Worm (Caenorhabditis elegans) whole organism, young adult: ENCODE measurements around the gene Y38C1BA.1.

Experiments used
- C06A6.2 ChIP-seq: fragments of 200-800 bp; sonication (Bioruptor generic); conservative IDR thresholded peaks from 2 replicates; pipeline ENCODE4 v1.3.6; 2022; ENCODE audit warnings: missing genetic modification characterization, missing compliant biosample characterization
- C17E4.6 ChIP-seq: fragments of 200-800 bp; sonication (Bioruptor generic); IDR thresholded peaks from 2 replicates; pipeline ENCODE4 v1.3.6; 2022; ENCODE audit warnings: missing genetic modification reagents, missing genetic modification characterization, missing compliant biosample characterization
- D2030.7 ChIP-seq: fragments of 200-800 bp; sonication (Bioruptor generic); IDR thresholded peaks from 2 replicates; pipeline ENCODE4 v1.3.6; 2022; ENCODE audit warnings: missing genetic modification reagents, missing genetic modification characterization, missing compliant biosample characterization
- F33H1.4 ChIP-seq: fragments of 200-800 bp; sonication (Bioruptor generic); IDR thresholded peaks from 2 replicates; pipeline ENCODE4 v1.3.6; 2022; ENCODE audit warnings: missing genetic modification reagents, missing genetic modification characterization, missing compliant biosample characterization
- F57C9.4 ChIP-seq: sonication (generic microtip); optimal IDR thresholded peaks from 2 replicates; lab custom pipeline; 2017; ENCODE audit warnings: mild to moderate bottlenecking, missing genetic modification characterization, missing compliant biosample characterization
- Y53G8AR.9 ChIP-seq: fragments of 200-800 bp; sonication (Bioruptor generic); conservative IDR thresholded peaks from 2 replicates; pipeline ENCODE4 v1.3.6; 2022; ENCODE audit warnings: missing genetic modification reagents, missing genetic modification characterization, missing compliant biosample characterization
- Y56A3A.18 ChIP-seq: fragments of 200-800 bp; sonication (Bioruptor generic); IDR thresholded peaks from 2 replicates; pipeline ENCODE4 v1.3.6; 2022; ENCODE audit warnings: missing genetic modification reagents, missing genetic modification characterization, missing compliant biosample characterization
- Y67H2A.10 ChIP-seq: fragments of 200-800 bp; sonication (Bioruptor generic); conservative IDR thresholded peaks from 2 replicates; pipeline ENCODE4 v1.3.6; 2022; ENCODE audit warnings: missing genetic modification reagents, missing genetic modification characterization, missing compliant biosample characterization
- Y95B8A.8 ChIP-seq: fragments of 200-800 bp; sonication (Bioruptor generic); IDR thresholded peaks from 2 replicates; pipeline ENCODE4 v1.3.6; 2022; ENCODE audit warnings: missing genetic modification reagents, missing genetic modification characterization, missing compliant biosample characterization
- aptf-2 ChIP-seq: fragments of 200-800 bp; sonication (Bioruptor generic); conservative IDR thresholded peaks from 2 replicates; pipeline ENCODE4 v1.3.6; 2022; ENCODE audit warnings: missing genetic modification reagents, missing genetic modification characterization, missing compliant biosample characterization
- aptf-3 ChIP-seq: fragments of 200-800 bp; sonication (Bioruptor generic); IDR thresholded peaks from 2 replicates; pipeline ENCODE4 v1.3.6; 2022; ENCODE audit warnings: missing genetic modification characterization, missing compliant biosample characterization
- attf-3 ChIP-seq: fragments of 200-800 bp; sonication (Bioruptor generic); conservative IDR thresholded peaks from 2 replicates; pipeline ENCODE4 v1.3.6; 2022; ENCODE audit warnings: missing genetic modification reagents, missing genetic modification characterization, missing compliant biosample characterization
- cebp-1 ChIP-seq, 2 experiments: fragments of 200-800 bp in 1 of 2; sonication (Bioruptor generic) in 1 of 2; sonication (generic microtip) in 1 of 2; IDR thresholded peaks in 1 of 2; optimal IDR thresholded peaks in 1 of 2; 2 replicates each; pipeline versions ENCODE4 v1.3.6 to Lab custom; 2017 to 2022; ENCODE audit warnings: missing compliant biosample characterization in 2 of 2, missing genetic modification characterization in 2 of 2, mild to moderate bottlenecking in 1 of 2, missing genetic modification reagents in 1 of 2, moderate library complexity in 1 of 2
- ceh-100 ChIP-seq: fragments of 200-800 bp; sonication (Bioruptor generic); IDR thresholded peaks from 2 replicates; pipeline ENCODE4 v1.3.6; 2022; ENCODE audit warnings: missing genetic modification reagents, missing genetic modification characterization, missing compliant biosample characterization
- ceh-91 ChIP-seq: fragments of 200-800 bp; sonication (Bioruptor generic); IDR thresholded peaks from 2 replicates; pipeline ENCODE4 v1.3.6; 2022; ENCODE audit warnings: missing genetic modification reagents, missing genetic modification characterization, missing compliant biosample characterization
- chd-7 ChIP-seq: sonication (generic microtip); optimal IDR thresholded peaks from 2 replicates; lab custom pipeline; 2016; ENCODE audit warnings: mild to moderate bottlenecking, missing genetic modification characterization, moderate library complexity, missing compliant biosample characterization
- dox-1 ChIP-seq: fragments of 200-800 bp; sonication (Bioruptor generic); IDR thresholded peaks from 2 replicates; pipeline ENCODE4 v1.3.6; 2022; ENCODE audit warnings: missing genetic modification reagents, missing genetic modification characterization, missing compliant biosample characterization
- efl-1 ChIP-seq: fragments of 150-350 bp; optimal IDR thresholded peaks from 2 replicates; lab custom pipeline; 2014; ENCODE audit warnings: missing biosample characterization, missing genetic modification reagents, missing genetic modification characterization
- egrh-3 ChIP-seq: fragments of 200-800 bp; sonication (Bioruptor generic); IDR thresholded peaks from 2 replicates; pipeline ENCODE4 v1.3.6; 2022; ENCODE audit warnings: missing genetic modification reagents, missing genetic modification characterization, missing compliant biosample characterization
- him-1 ChIP-seq: sonication (generic microtip); optimal IDR thresholded peaks from 2 replicates; lab custom pipeline; 2016; ENCODE audit warnings: missing genotype, missing genetic modification reagents, missing genetic modification characterization, missing compliant biosample characterization
- hmg-1.2 ChIP-seq: fragments of 200-800 bp; sonication (Bioruptor generic); IDR thresholded peaks from 2 replicates; pipeline ENCODE4 v1.3.6; 2022; ENCODE audit warnings: missing genetic modification reagents, missing genetic modification characterization, missing compliant biosample characterization
- hmg-20 ChIP-seq: fragments of 200-800 bp; sonication (Bioruptor generic); IDR thresholded peaks from 2 replicates; pipeline ENCODE4 v1.3.6; 2022; ENCODE audit warnings: missing genetic modification reagents, missing genetic modification characterization, missing compliant biosample characterization
- hsf-1 ChIP-seq: fragments of 200-800 bp; sonication (Bioruptor generic); IDR thresholded peaks from 2 replicates; pipeline ENCODE4 v1.3.6; 2022; ENCODE audit warnings: missing genetic modification reagents, missing genetic modification characterization, missing compliant biosample characterization
- let-526 ChIP-seq: fragments of 200-800 bp; sonication (Bioruptor generic); IDR thresholded peaks from 2 replicates; pipeline ENCODE4 v1.3.6; 2022; ENCODE audit warnings: missing genetic modification reagents, missing genetic modification characterization, missing compliant biosample characterization
- lin-26 ChIP-seq: fragments of 200-800 bp; sonication (Bioruptor generic); IDR thresholded peaks from 2 replicates; pipeline ENCODE4 v1.3.6; 2022; ENCODE audit warnings: missing genetic modification reagents, missing genetic modification characterization, missing compliant biosample characterization
- madf-3 ChIP-seq: fragments of 200-800 bp; sonication (Bioruptor generic); IDR thresholded peaks from 2 replicates; pipeline ENCODE4 v1.3.6; 2022; ENCODE audit warnings: missing genetic modification reagents, missing genetic modification characterization, missing compliant biosample characterization
- mcd-1 ChIP-seq: fragments of 200-800 bp; sonication (Bioruptor generic); IDR thresholded peaks from 2 replicates; pipeline ENCODE4 v1.3.6; 2022; ENCODE audit warnings: missing genetic modification reagents, missing genetic modification characterization, missing compliant biosample characterization
- mes-4 ChIP-seq: sonication (generic microtip); optimal IDR thresholded peaks from 2 replicates; lab custom pipeline; 2016; ENCODE audit warnings: missing genotype, missing genetic modification characterization, missing compliant biosample characterization
- nfya-2 ChIP-seq: fragments of 200-800 bp; sonication (Bioruptor generic); IDR thresholded peaks from 2 replicates; pipeline ENCODE4 v1.3.6; 2022; ENCODE audit warnings: missing genetic modification reagents, missing genetic modification characterization, missing compliant biosample characterization
- nfyb-1 ChIP-seq: fragments of 200-800 bp; sonication (Bioruptor generic); IDR thresholded peaks from 2 replicates; pipeline ENCODE4 v1.3.6; 2022; ENCODE audit warnings: missing genetic modification reagents, missing genetic modification characterization, missing compliant biosample characterization
- nhr-27 ChIP-seq: fragments of 200-800 bp; sonication (Bioruptor generic); optimal IDR thresholded peaks from 2 replicates; lab custom pipeline; 2018; ENCODE audit warnings: mild to moderate bottlenecking, missing genetic modification characterization, moderate library complexity, missing compliant biosample characterization
- nhr-90 ChIP-seq: sonication (generic microtip); optimal IDR thresholded peaks from 2 replicates; lab custom pipeline; 2016; ENCODE audit warnings: missing genotype, mild to moderate bottlenecking, missing genetic modification characterization, missing compliant biosample characterization
- rcor-1 ChIP-seq: fragments of 200-800 bp; sonication (Bioruptor generic); IDR thresholded peaks from 2 replicates; pipeline ENCODE4 v1.3.6; 2022; ENCODE audit warnings: missing genetic modification reagents, missing genetic modification characterization, missing compliant biosample characterization
- sea-2 ChIP-seq: fragments of 200-800 bp; sonication (Bioruptor generic); IDR thresholded peaks from 2 replicates; pipeline ENCODE4 v1.3.6; 2022; ENCODE audit warnings: missing genetic modification characterization, missing compliant biosample characterization
- snpc-4 ChIP-seq, 5 experiments: fragments of 150-350 bp in 1 of 5; sonication (generic microtip) in 4 of 5; optimal IDR thresholded peaks; 2 replicates each; lab custom pipeline; 2014 to 2018; ENCODE audit warnings: missing genetic modification characterization in 5 of 5, missing biosample characterization in 3 of 5, antibody characterized with exemption in 2 of 5, mild to moderate bottlenecking in 2 of 5, missing compliant biosample characterization in 2 of 5, missing genotype in 2 of 5, moderate library complexity in 2 of 5, missing genetic modification reagents in 1 of 5
- tbp1 ChIP-seq: fragments of 200-800 bp; sonication (Bioruptor generic); optimal IDR thresholded peaks from 2 replicates; lab custom pipeline; 2018; ENCODE audit warnings: mild to moderate bottlenecking, missing genetic modification characterization, missing compliant biosample characterization
- tbx-9 ChIP-seq: sonication (generic microtip); optimal IDR thresholded peaks from 2 replicates; lab custom pipeline; 2016; ENCODE audit warnings: borderline replicate concordance, missing genetic modification characterization, inconsistent platforms, missing compliant biosample characterization
- zfh-2 ChIP-seq: fragments of 200-800 bp; sonication (Bioruptor generic); conservative IDR thresholded peaks from 2 replicates; pipeline ENCODE4 v1.3.6; 2022; ENCODE audit warnings: missing genetic modification reagents, missing genetic modification characterization, missing compliant biosample characterization
- ztf-25 ChIP-seq: fragments of 200-800 bp; sonication (Bioruptor generic); IDR thresholded peaks from 2 replicates; pipeline ENCODE4 v1.3.6; 2022; ENCODE audit warnings: missing genetic modification reagents, missing genetic modification characterization, missing compliant biosample characterization
- ztf-28 ChIP-seq: fragments of 200-800 bp; sonication (Bioruptor generic); IDR thresholded peaks from 2 replicates; pipeline ENCODE4 v1.3.6; 2022; ENCODE audit warnings: missing genetic modification reagents, missing genetic modification characterization, missing compliant biosample characterization
- ztf-3 ChIP-seq: fragments of 200-800 bp; sonication (Bioruptor generic); optimal IDR thresholded peaks from 2 replicates; lab custom pipeline; 2018; ENCODE audit warnings: mild to moderate bottlenecking, missing genetic modification characterization, missing compliant biosample characterization

Y38C1BA.1 gene

ce11 chrIV:1831174-1831573, 27.4 kb upstream of the Y38C1BA.1 start (continued):
- TF ChIP-seq Y53G8AR.9 = peak; percentile 93
- peak; percentile 97 for TF ChIP-seq ztf-28
- TF ChIP-seq egrh-3 (GFP tag; lab: Robert Waterston, UW) = peak; percentile 98
- TF ChIP-seq hmg-20 (GFP tag; lab: Robert Waterston, UW) = peak; percentile 94
- TF ChIP-seq nfyb-1 (GFP tag; lab: Robert Waterston, UW) = peak; percentile 97
- TF ChIP-seq dox-1 (GFP tag; lab: Robert Waterston, UW) = peak; percentile 77
- TF ChIP-seq rcor-1 = peak; percentile 84
- peak; percentile 90 for TF ChIP-seq C17E4.6 (GFP tag; lab: Robert Waterston, UW)
- TF ChIP-seq hsf-1 (GFP tag; lab: Robert Waterston, UW) = peak; percentile 83; the same call in 1 of the 2 replicates
- peak; percentile 96 for TF ChIP-seq Y95B8A.8
- peak; percentile 98 for TF ChIP-seq sea-2 (GFP tag; lab: Robert Waterston, UW)
- peak; percentile 100 for TF ChIP-seq aptf-3
- peak; percentile 81 for TF ChIP-seq mcd-1
- peak; percentile 67; the same call in 1 of the 2 replicates for TF ChIP-seq Y67H2A.10 (GFP tag; lab: Robert Waterston, UW)
- TF ChIP-seq lin-26 (GFP tag; lab: Robert Waterston, UW) = peak; percentile 99
- peak; percentile 64 for TF ChIP-seq F33H1.4 (GFP tag; lab: Robert Waterston, UW)
- TF ChIP-seq aptf-2 = peak; percentile 93
- peak; percentile 96 for TF ChIP-seq madf-3 (GFP tag; lab: Robert Waterston, UW)
- peak; percentile 97 for TF ChIP-seq let-526
- TF ChIP-seq hmg-1.2 = 0 out of 2 replicates have a peak, but pooled peaks have one; percentile 30
- peak; percentile 89; the same call in 1 of the 2 replicates for TF ChIP-seq Y56A3A.18 (GFP tag; lab: Robert Waterston, UW)
- peak; percentile 85 for TF ChIP-seq ceh-100
- TF ChIP-seq ceh-91 (GFP tag; lab: Robert Waterston, UW) = peak; percentile 71
- peak; percentile 78 for TF ChIP-seq attf-3 (GFP tag; lab: Robert Waterston, UW)
- peak; percentile 61; the same call in 1 of the 2 replicates for TF ChIP-seq C06A6.2 (GFP tag; lab: Robert Waterston, UW)
- peak; percentile 93; the same call in 1 of the 2 replicates for TF ChIP-seq nfya-2 (GFP tag; lab: Robert Waterston, UW)
- peak; percentile 53 for TF ChIP-seq zfh-2 (GFP tag; lab: Robert Waterston, UW)

- TF ChIP-seq snpc-4 (GFP tag; optimal IDR thresholded peaks at IDR 0.05; lab: Kevin White, UChicago) (no peak), snpc-4 (tag; optimal IDR thresholded peaks at IDR 0.05; lab: Kevin White, UChicago) (no peak), efl-1 (no peak), chd-7 (tag; lab: Kevin White, UChicago) (no peak), nhr-27 (tag; lab: Kevin White, UChicago) (no peak), tbx-9 (tag; lab: Kevin White, UChicago) (no peak), tbp1 (no peak), ztf-25 (no peak), rcor-1 (no peak), mes-4 (tag; lab: Kevin White, UChicago) (no peak), him-1 (tag; lab: Kevin White, UChicago) (no peak), Y67H2A.10 (GFP tag; lab: Robert Waterston, UW) (no peak), D2030.7 (GFP tag; lab: Robert Waterston, UW) (no peak), cebp-1 (GFP tag; IDR thresholded peaks at IDR 0.05; lab: Robert Waterston, UW) (no peak), cebp-1 (tag; optimal IDR thresholded peaks at IDR 0.05; lab: Kevin White, UChicago) (no peak), hmg-20 (GFP tag; lab: Robert Waterston, UW) (no peak), F57C9.4 (tag; lab: Kevin White, UChicago) (no peak), nfya-2 (GFP tag; lab: Robert Waterston, UW) (no peak), nhr-90 (tag; lab: Kevin White, UChicago) (no peak), ztf-3 (GFP tag; lab: Kevin White, UChicago) (no peak), mcd-1 (no peak), lin-26 (GFP tag; lab: Robert Waterston, UW) (no peak)
- TF ChIP-seq, all 124 proteins: peak for 0
These were observed 23.6 kb upstream of the Y38C1BA.1 start for ce11 chrIV:1827362-1827761.
